Fruit fly (Drosophila melanogaster) whole organism, embryonic: Measurements from ENCODE around the gene CG8419.

Experiments
- Bgb ChIP-seq: fragments of 200-800 bp; sonication (Bioruptor generic); IDR thresholded peaks from 2 replicates; pipeline ENCODE4 v1.3.6; 2022; ENCODE audit warnings: missing biosample characterization, missing genetic modification characterization; ENCODE audit not compliant: partially characterized antibody
- CG10209 ChIP-seq: fragments of 200-800 bp; sonication (Bioruptor generic); optimal IDR thresholded peaks from 3 replicates; lab custom pipeline; 2017; ENCODE audit warnings: missing biosample characterization, mild to moderate bottlenecking, missing genetic modification characterization, missing genetic modification reagents
- CG10543 ChIP-seq: fragments of 200-800 bp; sonication (Bioruptor generic); optimal IDR thresholded peaks from 3 replicates; lab custom pipeline; 2017; ENCODE audit warnings: missing biosample characterization, mild to moderate bottlenecking, missing genetic modification characterization, moderate library complexity
- CG14965 ChIP-seq: fragments of 200-800 bp; sonication (Bioruptor generic); optimal IDR thresholded peaks from 2 replicates; lab custom pipeline; 2016; ENCODE audit warnings: missing biosample characterization, missing genetic modification characterization, borderline replicate concordance
- CG16863 ChIP-seq: fragments of 200-800 bp; sonication (Bioruptor generic); optimal IDR thresholded peaks from 3 replicates; lab custom pipeline; 2016; ENCODE audit warnings: missing biosample characterization, missing genetic modification characterization
- CG33557 ChIP-seq: fragments of 200-800 bp; sonication (Bioruptor generic); optimal IDR thresholded peaks from 2 replicates; lab custom pipeline; 2019; ENCODE audit warnings: missing biosample characterization, mild to moderate bottlenecking, missing genetic modification characterization, moderate library complexity
- CG5953 ChIP-seq: fragments of 200-800 bp; sonication (Bioruptor generic); IDR thresholded peaks from 2 replicates; pipeline ENCODE4 v1.3.6; 2022; ENCODE audit warnings: missing biosample characterization, missing genetic modification characterization
- CG6683 ChIP-seq: fragments of 200-800 bp; sonication (Bioruptor generic); optimal IDR thresholded peaks from 2 replicates; lab custom pipeline; 2017; ENCODE audit warnings: missing biosample characterization, mild to moderate bottlenecking, missing genetic modification characterization, missing genetic modification reagents
- CG6689 ChIP-seq: fragments of 200-800 bp; sonication (Bioruptor generic); IDR thresholded peaks from 2 replicates; pipeline ENCODE4 v1.3.6; 2022; ENCODE audit warnings: missing biosample characterization, missing genetic modification characterization
- CG6791 ChIP-seq: fragments of 200-800 bp; sonication (Bioruptor generic); IDR thresholded peaks from 3 replicates; pipeline ENCODE4 v1.3.6; 2022; ENCODE audit warnings: missing biosample characterization, missing genetic modification characterization; ENCODE audit not compliant: partially characterized antibody
- CG7963 ChIP-seq: fragments of 200-800 bp; sonication (Bioruptor generic); IDR thresholded peaks from 3 replicates; pipeline ENCODE4 v1.3.6; 2022; ENCODE audit warnings: missing biosample characterization, missing genetic modification characterization; ENCODE audit not compliant: partially characterized antibody
- CG9727 ChIP-seq: fragments of 200-800 bp; sonication (Bioruptor generic); optimal IDR thresholded peaks from 3 replicates; lab custom pipeline; 2017; ENCODE audit warnings: missing biosample characterization, mild to moderate bottlenecking, missing genetic modification characterization
- CoRest ChIP-seq: fragments of 200-800 bp; sonication (Bioruptor generic); optimal IDR thresholded peaks from 3 replicates; lab custom pipeline; 2018; ENCODE audit warnings: missing biosample characterization, mild to moderate bottlenecking, missing genetic modification characterization, moderate library complexity
- E2f2 ChIP-seq: fragments of 200-800 bp; sonication (Bioruptor generic); IDR thresholded peaks from 2 replicates; pipeline ENCODE4 v1.3.6; 2022; ENCODE audit warnings: missing biosample characterization, missing genetic modification characterization
- HLHmδ ChIP-seq: fragments of 200-800 bp; sonication (Bioruptor generic); optimal IDR thresholded peaks from 2 replicates; lab custom pipeline; 2018; ENCODE audit warnings: missing biosample characterization, mild to moderate bottlenecking, missing genetic modification characterization, moderate library complexity
- Hsf ChIP-seq: fragments of 200-800 bp; sonication (Bioruptor generic); optimal IDR thresholded peaks from 3 replicates; lab custom pipeline; 2016; ENCODE audit warnings: missing biosample characterization, missing genetic modification characterization
- Jarid2 ChIP-seq: fragments of 200-800 bp; sonication (Bioruptor generic); optimal IDR thresholded peaks from 3 replicates; lab custom pipeline; 2017; ENCODE audit warnings: mild to moderate bottlenecking, missing biosample characterization, missing genetic modification reagents, missing genetic modification characterization
- PHDP ChIP-seq: fragments of 200-800 bp; sonication (Bioruptor generic); optimal IDR thresholded peaks from 3 replicates; lab custom pipeline; 2018; ENCODE audit warnings: missing biosample characterization, mild to moderate bottlenecking, missing genetic modification characterization, moderate library complexity
- Sin3A ChIP-seq: fragments of >200 bp; optimal IDR thresholded peaks from 2 replicates; lab custom pipeline; 2018
- amos ChIP-seq: fragments of 200-800 bp; sonication (Bioruptor generic); IDR thresholded peaks from 2 replicates; pipeline ENCODE4 v1.3.6; 2022; ENCODE audit warnings: missing biosample characterization, missing genetic modification characterization; ENCODE audit not compliant: partially characterized antibody
- ato ChIP-seq: fragments of 200-800 bp; sonication (Bioruptor generic); IDR thresholded peaks from 2 replicates; pipeline ENCODE4 v1.3.6; 2022; ENCODE audit warnings: missing biosample characterization, missing genetic modification characterization; ENCODE audit not compliant: partially characterized antibody
- bbx ChIP-seq: fragments of 200-800 bp; sonication (Bioruptor generic); IDR thresholded peaks from 2 replicates; pipeline ENCODE4 v1.3.6; 2022; ENCODE audit warnings: missing biosample characterization, missing genetic modification characterization; ENCODE audit not compliant: partially characterized antibody
- cg ChIP-seq: fragments of 200-800 bp; sonication (Bioruptor generic); optimal IDR thresholded peaks from 3 replicates; lab custom pipeline; 2019; ENCODE audit warnings: missing biosample characterization, mild to moderate bottlenecking, missing genetic modification characterization, moderate library complexity
- chinmo ChIP-seq: fragments of 200-800 bp; sonication (Bioruptor generic); IDR thresholded peaks from 4 replicates; pipeline ENCODE4 v1.3.6; 2022; ENCODE audit warnings: missing biosample characterization, missing genetic modification characterization; ENCODE audit not compliant: partially characterized antibody
- crol ChIP-seq: fragments of 200-800 bp; sonication (Bioruptor generic); IDR thresholded peaks from 2 replicates; pipeline ENCODE4 v1.3.6; 2022; ENCODE audit warnings: missing biosample characterization, missing genetic modification characterization
- cwo ChIP-seq: fragments of 200-800 bp; sonication (Bioruptor generic); optimal IDR thresholded peaks from 3 replicates; lab custom pipeline; 2017; ENCODE audit warnings: missing biosample characterization, missing genetic modification characterization, mild to moderate bottlenecking, moderate library complexity, missing genetic modification reagents
- fd102C ChIP-seq: fragments of 200-800 bp; sonication (Bioruptor generic); optimal IDR thresholded peaks from 2 replicates; lab custom pipeline; 2018; ENCODE audit warnings: missing biosample characterization, mild to moderate bottlenecking, missing genetic modification characterization, moderate library complexity
- fd3F ChIP-seq: fragments of 200-800 bp; sonication (Bioruptor generic); optimal IDR thresholded peaks from 2 replicates; lab custom pipeline; 2018; ENCODE audit warnings: missing biosample characterization, mild to moderate bottlenecking, missing genetic modification characterization, moderate library complexity
- hb ChIP-seq: fragments of 200-800 bp; sonication (Bioruptor generic); IDR thresholded peaks from 3 replicates; pipeline ENCODE4 v1.3.6; 2022; ENCODE audit warnings: missing biosample characterization, missing genetic modification characterization; ENCODE audit not compliant: partially characterized antibody
- hkb ChIP-seq, 2 experiments: fragments of 200-800 bp in 1 of 2; fragments of >200 bp in 1 of 2; sonication (Bioruptor generic) in 1 of 2; IDR thresholded peaks in 1 of 2; optimal IDR thresholded peaks in 1 of 2; 2 replicates each; pipeline versions ENCODE4 v1.3.6 to Lab custom; 2017 to 2022; ENCODE audit warnings: missing biosample characterization in 1 of 2, missing genetic modification characterization in 1 of 2
- inv ChIP-seq: fragments of 200-800 bp; sonication (Bioruptor generic); IDR thresholded peaks from 2 replicates; pipeline ENCODE4 v1.3.6; 2022; ENCODE audit warnings: missing biosample characterization, missing genetic modification characterization; ENCODE audit not compliant: partially characterized antibody
- jigr1 ChIP-seq: fragments of 200-800 bp; sonication (Bioruptor generic); IDR thresholded peaks from 3 replicates; pipeline ENCODE4 v1.3.6; 2022; ENCODE audit warnings: missing biosample characterization, missing genetic modification characterization
- ken ChIP-seq: fragments of 200-800 bp; sonication (Bioruptor generic); IDR thresholded peaks from 3 replicates; pipeline ENCODE4 v1.3.6; 2022; ENCODE audit warnings: missing biosample characterization, missing genetic modification characterization
- nau ChIP-seq: fragments of 200-800 bp; sonication (Bioruptor generic); optimal IDR thresholded peaks from 3 replicates; lab custom pipeline; 2017; ENCODE audit warnings: missing biosample characterization, mild to moderate bottlenecking, missing genetic modification characterization, missing genetic modification reagents
- nerfin-1 ChIP-seq: fragments of 200-800 bp; sonication (Bioruptor generic); optimal IDR thresholded peaks from 3 replicates; lab custom pipeline; 2019; ENCODE audit warnings: missing biosample characterization, mild to moderate bottlenecking, missing genetic modification characterization, moderate library complexity
- oc ChIP-seq: fragments of 200-800 bp; sonication (Bioruptor generic); optimal IDR thresholded peaks from 2 replicates; lab custom pipeline; 2018; ENCODE audit warnings: missing biosample characterization, mild to moderate bottlenecking, missing genetic modification characterization, moderate library complexity
- schlank ChIP-seq: fragments of 200-800 bp; sonication (Bioruptor generic); optimal IDR thresholded peaks from 2 replicates; lab custom pipeline; 2018; ENCODE audit warnings: missing biosample characterization, mild to moderate bottlenecking, missing genetic modification characterization
- sim ChIP-seq: fragments of 200-800 bp; sonication (Bioruptor generic); IDR thresholded peaks from 2 replicates; pipeline ENCODE4 v1.3.6; 2022; ENCODE audit warnings: missing biosample characterization, missing genetic modification characterization
- stc ChIP-seq: fragments of 200-800 bp; sonication (Bioruptor generic); IDR thresholded peaks from 2 replicates; pipeline ENCODE4 v1.3.6; 2022; ENCODE audit warnings: missing biosample characterization, missing genetic modification characterization
- sug ChIP-seq: fragments of 200-800 bp; optimal IDR thresholded peaks from 2 replicates; lab custom pipeline; 2019; ENCODE audit warnings: missing biosample characterization, mild to moderate bottlenecking, missing genetic modification characterization, moderate library complexity
- tgo ChIP-seq: fragments of 200-800 bp; sonication (Bioruptor generic); IDR thresholded peaks from 3 replicates; pipeline ENCODE4 v1.3.6; 2022; ENCODE audit warnings: missing biosample characterization, missing genetic modification characterization
- tna ChIP-seq: fragments of 200-800 bp; sonication (Bioruptor generic); IDR thresholded peaks from 2 replicates; pipeline ENCODE4 v1.3.6; 2022; ENCODE audit warnings: missing biosample characterization, missing genetic modification characterization; ENCODE audit not compliant: partially characterized antibody
- vnd ChIP-seq: fragments of 200-800 bp; sonication (Bioruptor generic); IDR thresholded peaks from 3 replicates; pipeline ENCODE4 v1.3.6; 2022; ENCODE audit warnings: missing biosample characterization, missing genetic modification characterization; ENCODE audit not compliant: partially characterized antibody
- zf30C ChIP-seq: fragments of 200-800 bp; sonication (Bioruptor generic); optimal IDR thresholded peaks from 3 replicates; lab custom pipeline; 2018; ENCODE audit warnings: missing biosample characterization, mild to moderate bottlenecking, missing genetic modification characterization

CG8419 gene

dm6 chr2L:8162307-8163024, 43.5 kb upstream of the CG8419 start, which contains the start of gene Acbp1 (continued):
- TF ChIP-seq nerfin-1 (tag; lab: Kevin White, UChicago) (peak; percentile 97), stc (GFP tag; lab: Robert Waterston, UW) (peak; percentile 81)

dm6 chr2L:8163025-8163351, 43.0 kb upstream of the CG8419 start, which contains the start of gene Piezo:
Gene Piezo, plus strand, starts transcription at chr2L:8163073.
- no peak for TF ChIP-seq Hsf (GFP tag; lab: Kevin White, UChicago)
- TF ChIP-seq vnd: no peak
- TF ChIP-seq CG10209 (GFP tag; lab: Kevin White, UChicago): peak; percentile 15
- no peak for TF ChIP-seq hkb (optimal IDR thresholded peaks at IDR 0.05; lab: Kevin White, UChicago)
- no peak for TF ChIP-seq hkb (GFP tag; IDR thresholded peaks at IDR 0.05; lab: Robert Waterston, UW)
- TF ChIP-seq bbx (GFP tag; lab: Robert Waterston, UW): 0 out of 2 replicates have a peak, but pooled peaks have one; percentile 9
- TF ChIP-seq jigr1 (GFP tag; lab: Robert Waterston, UW): no peak
- TF ChIP-seq sug (tag; lab: Kevin White, UChicago): peak; percentile 24
- no peak for TF ChIP-seq CG5953 (GFP tag; lab: Robert Waterston, UW)
- TF ChIP-seq cg (GFP tag; lab: Kevin White, UChicago): no peak
- TF ChIP-seq schlank (tag; lab: Kevin White, UChicago): no peak
- TF ChIP-seq cwo (GFP tag; lab: Kevin White, UChicago): no peak
- TF ChIP-seq nau: peak; percentile 51
- TF ChIP-seq CG6791 (GFP tag; lab: Robert Waterston, UW): peak; percentile 44; the same call in 1 of the 3 replicates
- TF ChIP-seq Jarid2 (GFP tag; lab: Kevin White, UChicago): peak; percentile 98
- 0 out of 3 replicates have a peak, but pooled peaks have one; percentile 32 for TF ChIP-seq hb (GFP tag; lab: Robert Waterston, UW)
- no peak for TF ChIP-seq CG14965 (GFP tag; lab: Kevin White, UChicago)
- no peak for TF ChIP-seq zf30C (GFP tag; lab: Kevin White, UChicago)
- peak; percentile 34; the same call in 1 of the 4 replicates for TF ChIP-seq chinmo
- no peak for TF ChIP-seq PHDP (tag; lab: Kevin White, UChicago)
- TF ChIP-seq fd102C (GFP tag; lab: Kevin White, UChicago): peak; percentile 56
- TF ChIP-seq Bgb (GFP tag; lab: Robert Waterston, UW): peak; percentile 47; the same call in 1 of the 2 replicates
- peak; percentile 6; the same call in 1 of the 2 replicates for TF ChIP-seq inv (GFP tag; lab: Robert Waterston, UW)
- 0 out of 2 replicates have a peak, but pooled peaks have one; percentile 7 for TF ChIP-seq tna (GFP tag; lab: Robert Waterston, UW)
- 0 out of 2 replicates have a peak, but pooled peaks have one; percentile 1 for TF ChIP-seq sim (GFP tag; lab: Robert Waterston, UW)
- no peak for TF ChIP-seq Sin3A (lab: Kevin White, UChicago)
- peak; percentile 56 for TF ChIP-seq CG10543 (GFP tag; lab: Kevin White, UChicago)
- no peak for TF ChIP-seq CG6689 (GFP tag; lab: Robert Waterston, UW)
- TF ChIP-seq CG16863: no peak
- no peak for TF ChIP-seq CoRest (tag; lab: Kevin White, UChicago)
- no peak for TF ChIP-seq tgo (GFP tag; lab: Robert Waterston, UW)
- no peak for TF ChIP-seq CG6683 (GFP tag; lab: Kevin White, UChicago)
- no peak for TF ChIP-seq CG33557
- TF ChIP-seq amos: peak; percentile 58; the same call in 1 of the 2 replicates
- TF ChIP-seq CG9727 (GFP tag; lab: Kevin White, UChicago): peak; percentile 55
- TF ChIP-seq crol: peak; percentile 4; the same call in 1 of the 2 replicates
- TF ChIP-seq fd3F (GFP tag; lab: Kevin White, UChicago): no peak
- peak; percentile 39 for TF ChIP-seq HLHmδ (GFP tag; lab: Kevin White, UChicago)
- TF ChIP-seq CG7963 (GFP tag; lab: Robert Waterston, UW): 0 out of 3 replicates have a peak, but pooled peaks have one; percentile 29
- TF ChIP-seq oc (tag; lab: Kevin White, UChicago): no peak
- TF ChIP-seq ken: no peak
- TF ChIP-seq ato (GFP tag; lab: Robert Waterston, UW): peak; percentile 13; the same call in 1 of the 2 replicates
- TF ChIP-seq E2f2 (GFP tag; lab: Robert Waterston, UW): no peak
